Worm (Caenorhabditis elegans) whole organism, mixed stage, embryonic: ENCODE data around the gene dlc-2.

Experiments used
- drap-1 ChIP-seq: fragments of 200-800 bp; sonication (Bioruptor generic); optimal IDR thresholded peaks from 3 replicates; lab custom pipeline; 2018; ENCODE audit warnings: mild to moderate bottlenecking, missing genetic modification characterization, missing compliant biosample characterization
- lin-32 ChIP-seq: fragments of 200-800 bp; sonication (Bioruptor generic); optimal IDR thresholded peaks from 2 replicates; lab custom pipeline; 2018; ENCODE audit warnings: mild to moderate bottlenecking, missing genetic modification characterization, missing compliant biosample characterization
- nhr-28 ChIP-seq: fragments of 150-350 bp; optimal IDR thresholded peaks from 2 replicates; lab custom pipeline; 2014; ENCODE audit warnings: missing biosample characterization, missing genetic modification characterization

DNA sequence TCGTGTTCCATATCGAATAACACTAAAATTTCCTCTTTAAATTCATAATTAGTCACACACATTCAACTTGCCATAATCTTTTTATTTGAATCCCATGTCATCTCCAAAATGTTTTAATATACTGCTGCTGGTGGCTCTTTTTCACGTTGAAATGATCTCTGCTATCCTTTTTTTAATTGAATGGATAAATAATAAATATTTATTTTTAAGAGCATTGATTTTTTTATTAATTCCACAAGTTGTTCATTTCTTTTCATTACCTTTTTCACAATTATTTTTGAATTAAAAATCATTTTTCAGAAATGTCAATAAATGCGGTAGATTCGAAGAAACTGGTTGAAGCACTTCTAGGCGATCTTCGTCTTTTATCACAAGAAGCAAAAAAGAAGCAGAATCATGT, 14.9 kb downstream of the dlc-2 start, which contains the start of gene mon-2:
- TF ChIP-seq nhr-28 (tag; lab: Kevin White, UChicago) (no peak), drap-1 (GFP tag; lab: Kevin White, UChicago) (no peak), lin-32 (GFP tag; lab: Kevin White, UChicago) (no peak)
